Fruit fly (Drosophila melanogaster) whole organism, pupa: ENCODE data around the gene CG12483.

Experiments used
- CG10348 ChIP-seq: fragments of 200-800 bp; sonication (Bioruptor generic); IDR thresholded peaks from 2 replicates; pipeline ENCODE4 v1.3.6; 2022; ENCODE audit warnings: missing biosample characterization, missing genetic modification characterization
- CG12605 ChIP-seq: fragments of 200-800 bp; sonication (Bioruptor generic); IDR thresholded peaks from 2 replicates; pipeline ENCODE4 v1.3.6; 2022; ENCODE audit warnings: missing biosample characterization, missing genetic modification characterization
- CG13204 ChIP-seq: fragments of 200-800 bp; sonication (Bioruptor generic); optimal IDR thresholded peaks from 2 replicates; lab custom pipeline; 2018; ENCODE audit warnings: missing biosample characterization, mild to moderate bottlenecking, missing genetic modification characterization, moderate library complexity
- CG14655 ChIP-seq: fragments of 200-800 bp; sonication (Bioruptor generic); optimal IDR thresholded peaks from 3 replicates; lab custom pipeline; 2017; ENCODE audit warnings: mild to moderate bottlenecking, missing biosample characterization, missing genetic modification reagents, missing genetic modification characterization
- CG15710 ChIP-seq: fragments of 200-800 bp; sonication (Bioruptor generic); optimal IDR thresholded peaks from 2 replicates; lab custom pipeline; 2018; ENCODE audit warnings: missing biosample characterization, mild to moderate bottlenecking, missing genetic modification characterization, moderate library complexity
- CG17806 ChIP-seq: fragments of 200-800 bp; sonication (Bioruptor generic); optimal IDR thresholded peaks from 2 replicates; lab custom pipeline; 2018; ENCODE audit warnings: missing biosample characterization, mild to moderate bottlenecking, missing genetic modification characterization, moderate library complexity
- CG32121 ChIP-seq: fragments of 200-800 bp; sonication (Bioruptor generic); IDR thresholded peaks from 2 replicates; pipeline ENCODE4 v1.3.6; 2022; ENCODE audit warnings: missing biosample characterization, missing genetic modification characterization
- CG34367 ChIP-seq: fragments of 200-800 bp; sonication (Bioruptor generic); optimal IDR thresholded peaks from 2 replicates; lab custom pipeline; 2018; ENCODE audit warnings: missing biosample characterization, mild to moderate bottlenecking, missing genetic modification characterization
- CG4496 ChIP-seq: fragments of 200-800 bp; sonication (Bioruptor generic); IDR thresholded peaks from 3 replicates; pipeline ENCODE4 v1.3.6; 2022; ENCODE audit warnings: missing biosample characterization, missing genetic modification characterization
- CG8159 ChIP-seq: fragments of 200-800 bp; sonication (Bioruptor generic); optimal IDR thresholded peaks from 3 replicates; lab custom pipeline; 2018; ENCODE audit warnings: missing biosample characterization, mild to moderate bottlenecking, missing genetic modification characterization, moderate library complexity
- CG8301 ChIP-seq: fragments of 200-800 bp; sonication (Bioruptor generic); optimal IDR thresholded peaks from 2 replicates; lab custom pipeline; 2018; ENCODE audit warnings: missing biosample characterization, mild to moderate bottlenecking, missing genetic modification characterization
- CG9948 ChIP-seq: fragments of 200-800 bp; sonication (Bioruptor generic); optimal IDR thresholded peaks from 2 replicates; lab custom pipeline; 2018; ENCODE audit warnings: missing biosample characterization, mild to moderate bottlenecking, missing genetic modification characterization, moderate library complexity
- D1 ChIP-seq: fragments of 200-800 bp; sonication (Bioruptor generic); optimal IDR thresholded peaks from 2 replicates; lab custom pipeline; 2018; ENCODE audit warnings: missing biosample characterization, mild to moderate bottlenecking, missing genetic modification characterization, moderate library complexity
- EcR ChIP-seq: fragments of 200-800 bp; sonication (Bioruptor generic); optimal IDR thresholded peaks from 3 replicates; lab custom pipeline; 2019; ENCODE audit warnings: missing biosample characterization, missing genetic modification characterization, mild to moderate bottlenecking, moderate library complexity, missing genetic modification reagents
- Ets98B ChIP-seq: fragments of 200-800 bp; sonication (Bioruptor generic); IDR thresholded peaks from 2 replicates; pipeline ENCODE4 v1.3.6; 2022; ENCODE audit warnings: missing biosample characterization, missing genetic modification characterization
- Pif1A ChIP-seq: fragments of 200-800 bp; sonication (Bioruptor generic); optimal IDR thresholded peaks from 3 replicates; lab custom pipeline; 2016; ENCODE audit warnings: missing biosample characterization, missing genetic modification characterization
- Pif1B ChIP-seq: fragments of 200-800 bp; sonication (Bioruptor generic); optimal IDR thresholded peaks from 3 replicates; lab custom pipeline; 2016; ENCODE audit warnings: missing biosample characterization, missing genetic modification characterization
- Snoo ChIP-seq: fragments of 200-800 bp; sonication (Bioruptor generic); optimal IDR thresholded peaks from 3 replicates; lab custom pipeline; 2017; ENCODE audit warnings: missing biosample characterization, mild to moderate bottlenecking, missing genetic modification characterization, inconsistent platforms
- fd96Ca ChIP-seq: fragments of 200-800 bp; sonication (Bioruptor generic); IDR thresholded peaks from 3 replicates; pipeline ENCODE4 v1.3.6; 2022; ENCODE audit warnings: missing biosample characterization, missing genetic modification characterization
- gl ChIP-seq: fragments of 200-800 bp; sonication (Bioruptor generic); optimal IDR thresholded peaks from 2 replicates; lab custom pipeline; 2018; ENCODE audit warnings: missing biosample characterization, mild to moderate bottlenecking, missing genetic modification characterization
- rn ChIP-seq: fragments of 200-800 bp; sonication (Bioruptor generic); IDR thresholded peaks from 2 replicates; pipeline ENCODE4 v1.3.6; 2022; ENCODE audit warnings: missing biosample characterization, missing genetic modification characterization

The CG12483 gene

DNA sequence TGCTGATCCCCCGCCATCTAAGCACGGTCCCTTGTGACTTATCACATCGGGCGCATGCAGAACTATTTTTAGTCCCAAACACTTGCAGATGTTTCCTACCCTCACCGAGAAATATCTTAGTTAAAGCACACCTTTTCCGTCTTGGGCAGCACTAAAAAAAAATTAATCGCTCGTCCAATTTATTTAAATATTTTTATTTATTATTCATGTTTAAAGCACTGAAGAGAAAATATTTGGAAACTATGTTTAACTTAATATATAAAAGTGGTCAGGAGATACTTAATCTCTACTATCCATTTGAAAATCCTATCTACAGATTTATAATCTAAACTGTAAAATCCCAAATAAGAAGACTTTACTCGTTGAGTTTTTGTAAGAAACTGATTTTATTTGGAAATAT lies 11.8 kb upstream of the CG12483 start:
- TF ChIP-seq CG14655 (GFP tag; lab: Kevin White, UChicago) (no peak), CG15710 (peak; percentile 22), Pif1A (GFP tag; lab: Kevin White, UChicago) (no peak), CG4496 (GFP tag; lab: Robert Waterston, UW) (peak; percentile 9; the same call in 1 of the 3 replicates)

DNA sequence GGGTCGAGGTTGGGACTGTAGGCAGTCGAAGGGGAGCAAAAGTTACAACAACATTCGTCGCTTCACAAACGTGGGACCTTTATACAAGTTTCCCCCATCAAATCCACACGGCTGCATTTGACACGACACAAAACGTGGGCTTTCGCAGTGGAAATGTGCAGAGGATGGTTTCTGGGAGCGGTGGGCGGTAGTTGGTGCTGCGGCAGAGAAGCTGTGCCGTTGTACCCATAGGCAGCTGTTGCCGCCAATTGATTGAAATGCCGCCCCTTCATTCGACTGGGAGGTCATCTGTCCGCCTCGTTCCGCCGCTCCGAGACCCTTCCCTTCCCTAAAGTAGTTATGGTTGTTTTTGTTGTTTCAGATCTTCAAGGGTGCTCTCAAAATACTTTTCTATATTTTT lies 10.9 kb upstream of the CG12483 start:
- no peak for TF ChIP-seq CG8159
- peak; percentile 25 for TF ChIP-seq D1 (tag; lab: Kevin White, UChicago)
- TF ChIP-seq, all 21 proteins: peak for 1

DNA sequence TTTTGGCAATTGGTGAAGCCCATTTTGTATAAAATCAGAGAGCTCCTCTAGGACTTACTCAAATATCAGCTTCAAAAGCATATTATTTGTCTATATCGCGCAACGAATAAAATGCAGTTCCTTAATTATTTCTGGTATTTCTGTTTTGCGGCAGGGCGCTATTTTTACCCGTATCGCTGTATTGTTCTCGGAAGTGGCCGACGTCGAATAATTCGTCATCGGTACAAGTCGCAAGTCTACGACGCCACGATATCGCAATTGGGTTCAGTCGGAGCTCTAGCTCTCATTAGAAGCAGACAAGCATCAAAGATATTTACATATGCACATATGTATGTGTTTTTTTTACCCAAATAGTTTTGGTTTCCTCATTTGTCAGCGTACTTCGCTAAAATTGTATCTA lies 5.9 kb upstream of the CG12483 start:
- TF ChIP-seq CG32121: no peak
- no peak for TF ChIP-seq D1 (tag; lab: Kevin White, UChicago)
- no peak for TF ChIP-seq CG8159
- TF ChIP-seq Pif1A (GFP tag; lab: Kevin White, UChicago): no peak
- no peak for TF ChIP-seq gl (tag; lab: Kevin White, UChicago)
- TF ChIP-seq fd96Ca: no peak
- no peak for TF ChIP-seq CG8301 (tag; lab: Kevin White, UChicago)
- no peak for TF ChIP-seq CG10348
- TF ChIP-seq CG13204 (GFP tag; lab: Kevin White, UChicago): no peak
- TF ChIP-seq CG4496 (GFP tag; lab: Robert Waterston, UW): no peak
- no peak for TF ChIP-seq CG17806 (tag; lab: Kevin White, UChicago)
- no peak for TF ChIP-seq CG9948 (tag; lab: Kevin White, UChicago)
- TF ChIP-seq Snoo (tag; lab: Kevin White, UChicago): no peak
- no peak for TF ChIP-seq Ets98B (GFP tag; lab: Robert Waterston, UW)
- no peak for TF ChIP-seq CG34367 (tag; lab: Kevin White, UChicago)
- TF ChIP-seq rn (GFP tag; lab: Robert Waterston, UW): no peak
- TF ChIP-seq CG12605: no peak
- no peak for TF ChIP-seq CG14655 (GFP tag; lab: Kevin White, UChicago)
- no peak for TF ChIP-seq EcR (GFP tag; lab: Kevin White, UChicago)

DNA sequence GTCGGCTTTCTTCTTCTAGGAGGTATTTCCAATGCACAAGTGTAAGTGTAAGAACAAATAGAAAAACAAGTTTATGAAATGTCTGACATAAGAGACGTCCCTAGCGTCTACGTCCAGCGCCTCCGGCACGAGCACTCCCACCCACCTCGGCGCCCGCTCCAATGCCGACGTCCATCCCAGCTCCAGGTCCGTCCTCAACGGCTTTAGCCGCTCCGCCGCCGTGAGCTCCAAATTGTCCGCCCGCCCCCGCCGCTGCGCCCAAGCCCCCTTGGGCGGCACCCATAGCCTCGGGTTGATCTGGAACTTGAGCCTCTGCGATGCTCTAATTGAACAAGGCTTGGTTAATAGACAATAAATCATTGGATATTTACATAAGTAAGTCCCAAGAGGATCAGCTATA lies 352 bp downstream of the CG12483 start:
- TF ChIP-seq D1 (tag; lab: Kevin White, UChicago) (no peak), CG34367 (tag; lab: Kevin White, UChicago) (no peak), CG4496 (GFP tag; lab: Robert Waterston, UW) (no peak), CG17806 (tag; lab: Kevin White, UChicago) (no peak), gl (tag; lab: Kevin White, UChicago) (no peak), CG13204 (GFP tag; lab: Kevin White, UChicago) (no peak), EcR (GFP tag; lab: Kevin White, UChicago) (no peak), CG14655 (GFP tag; lab: Kevin White, UChicago) (no peak)

DNA sequence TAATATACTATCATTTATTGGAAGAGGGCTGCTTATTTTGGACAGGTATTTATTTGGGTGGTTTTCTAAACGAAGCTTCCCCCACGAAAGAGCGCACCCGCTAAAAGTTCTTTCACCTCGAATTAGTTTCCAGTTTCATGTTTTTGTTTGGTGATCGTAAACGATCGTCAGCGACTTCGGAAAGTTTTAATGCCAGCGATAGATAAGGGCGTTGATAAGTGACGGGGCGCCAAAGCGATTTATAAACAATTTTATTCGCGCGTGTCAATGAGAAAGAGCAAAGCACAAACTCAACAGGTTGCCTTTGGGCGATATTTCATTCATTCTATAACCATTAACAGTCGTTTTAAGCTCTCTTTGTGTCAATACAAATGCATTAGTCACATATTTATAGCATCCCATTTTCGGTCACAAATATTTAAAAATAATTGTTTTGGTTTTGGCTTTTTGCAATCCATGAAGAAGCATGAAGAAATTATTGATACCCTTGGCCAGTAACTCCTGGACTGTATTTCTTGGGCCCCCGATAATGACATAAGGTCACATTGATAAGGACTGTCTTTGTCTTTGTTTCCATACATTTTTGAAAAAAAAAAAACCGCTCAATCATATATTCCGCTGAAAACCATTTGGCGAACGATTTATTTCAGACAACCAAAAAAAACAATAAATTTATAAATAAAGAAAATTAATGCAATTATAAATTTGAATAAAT lies 2.6 kb downstream of the CG12483 start:
- TF ChIP-seq CG13204 (GFP tag; lab: Kevin White, UChicago): no peak
- TF ChIP-seq CG12605: no peak
- no peak for TF ChIP-seq CG15710
- no peak for TF ChIP-seq rn (GFP tag; lab: Robert Waterston, UW)
- TF ChIP-seq gl (tag; lab: Kevin White, UChicago): no peak
- no peak for TF ChIP-seq Pif1A (GFP tag; lab: Kevin White, UChicago)
- TF ChIP-seq CG10348: no peak
- no peak for TF ChIP-seq CG9948 (tag; lab: Kevin White, UChicago)
- no peak for TF ChIP-seq CG14655 (GFP tag; lab: Kevin White, UChicago)

DNA sequence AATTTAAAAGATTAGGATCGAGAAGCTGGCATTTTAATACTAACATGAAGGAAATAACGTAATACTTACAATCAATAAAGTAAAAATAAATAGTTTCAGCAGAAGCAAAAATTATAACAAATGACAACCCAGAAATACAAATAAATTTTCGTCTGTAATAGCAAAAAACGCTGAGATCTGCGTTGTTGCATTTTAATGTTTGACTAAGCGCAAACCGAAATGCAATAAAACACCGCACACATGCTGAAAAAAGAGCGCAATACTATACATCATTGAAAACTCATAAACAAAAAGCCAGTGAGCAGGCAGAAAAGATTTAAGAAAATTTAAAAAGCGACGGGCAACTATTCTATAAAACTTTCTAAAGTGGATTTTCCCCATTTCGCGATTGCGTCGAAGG lies 3.3 kb downstream of the CG12483 start:
- TF ChIP-seq CG9948 (tag; lab: Kevin White, UChicago) (no peak), Ets98B (GFP tag; lab: Robert Waterston, UW) (no peak), CG32121 (no peak), CG4496 (GFP tag; lab: Robert Waterston, UW) (no peak)

DNA sequence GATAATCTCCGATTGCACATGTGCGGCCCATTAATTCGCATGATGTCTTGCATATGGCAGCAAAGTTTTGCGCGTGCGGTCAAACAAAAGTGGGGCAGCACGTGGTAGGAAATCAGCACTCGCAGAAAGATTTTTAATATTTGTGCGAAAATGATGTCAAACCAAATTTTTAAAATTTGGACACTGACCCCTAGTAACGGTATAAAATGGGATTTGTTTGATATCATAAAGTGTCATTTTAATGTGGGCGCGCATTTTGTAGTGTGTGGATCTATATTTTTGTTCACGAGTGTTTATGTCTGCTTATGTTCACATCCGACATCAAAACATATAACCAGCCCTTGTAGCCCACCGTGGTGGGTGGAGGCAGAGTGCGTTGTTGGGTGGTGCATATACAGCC lies 4.1 kb downstream of the CG12483 start:
- no peak for TF ChIP-seq fd96Ca
- peak; percentile 53 for TF ChIP-seq CG8301 (tag; lab: Kevin White, UChicago)
- TF ChIP-seq EcR (GFP tag; lab: Kevin White, UChicago): no peak
- TF ChIP-seq CG34367 (tag; lab: Kevin White, UChicago): peak; percentile 41
- peak; percentile 74 for TF ChIP-seq CG32121
- peak; percentile 63 for TF ChIP-seq Pif1A (GFP tag; lab: Kevin White, UChicago)
- TF ChIP-seq gl (tag; lab: Kevin White, UChicago): no peak
- peak; percentile 52 for TF ChIP-seq CG15710
- peak; percentile 52 for TF ChIP-seq CG14655 (GFP tag; lab: Kevin White, UChicago)
- peak; percentile 57 for TF ChIP-seq CG8159
- peak; percentile 62 for TF ChIP-seq CG17806 (tag; lab: Kevin White, UChicago)
- no peak for TF ChIP-seq CG13204 (GFP tag; lab: Kevin White, UChicago)
- TF ChIP-seq Snoo (tag; lab: Kevin White, UChicago): no peak
- TF ChIP-seq CG10348: no peak
- TF ChIP-seq rn (GFP tag; lab: Robert Waterston, UW): no peak
- TF ChIP-seq Pif1B (GFP tag; lab: Kevin White, UChicago): peak; percentile 43
- TF ChIP-seq D1 (tag; lab: Kevin White, UChicago): no peak
- TF ChIP-seq CG4496 (GFP tag; lab: Robert Waterston, UW): peak; percentile 81
- no peak for TF ChIP-seq CG12605
- TF ChIP-seq Ets98B (GFP tag; lab: Robert Waterston, UW): no peak
- TF ChIP-seq CG9948 (tag; lab: Kevin White, UChicago): peak; percentile 53
